Worm (Caenorhabditis elegans) whole organism, midembryonic: ENCODE measurements around the gene tbce-1.

Source experiments
- T22C8.4 ChIP-seq: fragments of 200-800 bp; sonication (Bioruptor generic); IDR thresholded peaks from 2 replicates; pipeline ENCODE4 v1.3.6; 2022; ENCODE audit warnings: missing genetic modification characterization, missing compliant biosample characterization
- cog-1 ChIP-seq: sonication (generic microtip); optimal IDR thresholded peaks from 2 replicates; lab custom pipeline; 2016; ENCODE audit warnings: missing genetic modification characterization, missing compliant biosample characterization
- flt-1 ChIP-seq: fragments of 200-800 bp; sonication (Bioruptor generic); IDR thresholded peaks from 2 replicates; pipeline ENCODE4 v1.3.6; 2022; ENCODE audit warnings: missing genetic modification characterization, missing compliant biosample characterization
- klf-2 ChIP-seq: fragments of 200-800 bp; sonication (Bioruptor generic); conservative IDR thresholded peaks from 2 replicates; pipeline ENCODE4 v1.3.6; 2022; ENCODE audit warnings: missing genetic modification reagents, missing genetic modification characterization, missing compliant biosample characterization
- med-1 ChIP-seq: sonication (generic microtip); optimal IDR thresholded peaks from 2 replicates; lab custom pipeline; 2017; ENCODE audit warnings: missing genetic modification characterization, mild to moderate bottlenecking, missing compliant biosample characterization, antibody characterized with exemption, missing genetic modification reagents; ENCODE audit not compliant: insufficient read depth
- ref-1 ChIP-seq: fragments of 200-800 bp; sonication (Bioruptor generic); conservative IDR thresholded peaks from 2 replicates; pipeline ENCODE4 v1.3.6; 2022; ENCODE audit warnings: missing genetic modification reagents, missing genetic modification characterization, missing compliant biosample characterization
- tab-1 ChIP-seq: fragments of 200-800 bp; sonication (Bioruptor generic); IDR thresholded peaks from 2 replicates; pipeline ENCODE4 v1.3.6; 2022; ENCODE audit warnings: missing genetic modification characterization, missing compliant biosample characterization
- ztf-23 ChIP-seq: fragments of 200-800 bp; sonication (Bioruptor generic); IDR thresholded peaks from 2 replicates; pipeline ENCODE4 v1.3.6; 2022; ENCODE audit warnings: missing genetic modification reagents, missing genetic modification characterization, missing compliant biosample characterization
- ztf-29 ChIP-seq: fragments of 200-800 bp; sonication (Bioruptor generic); IDR thresholded peaks from 2 replicates; pipeline ENCODE4 v1.3.6; 2022; ENCODE audit warnings: missing genetic modification reagents, missing genetic modification characterization, missing compliant biosample characterization

tbce-1 gene

DNA sequence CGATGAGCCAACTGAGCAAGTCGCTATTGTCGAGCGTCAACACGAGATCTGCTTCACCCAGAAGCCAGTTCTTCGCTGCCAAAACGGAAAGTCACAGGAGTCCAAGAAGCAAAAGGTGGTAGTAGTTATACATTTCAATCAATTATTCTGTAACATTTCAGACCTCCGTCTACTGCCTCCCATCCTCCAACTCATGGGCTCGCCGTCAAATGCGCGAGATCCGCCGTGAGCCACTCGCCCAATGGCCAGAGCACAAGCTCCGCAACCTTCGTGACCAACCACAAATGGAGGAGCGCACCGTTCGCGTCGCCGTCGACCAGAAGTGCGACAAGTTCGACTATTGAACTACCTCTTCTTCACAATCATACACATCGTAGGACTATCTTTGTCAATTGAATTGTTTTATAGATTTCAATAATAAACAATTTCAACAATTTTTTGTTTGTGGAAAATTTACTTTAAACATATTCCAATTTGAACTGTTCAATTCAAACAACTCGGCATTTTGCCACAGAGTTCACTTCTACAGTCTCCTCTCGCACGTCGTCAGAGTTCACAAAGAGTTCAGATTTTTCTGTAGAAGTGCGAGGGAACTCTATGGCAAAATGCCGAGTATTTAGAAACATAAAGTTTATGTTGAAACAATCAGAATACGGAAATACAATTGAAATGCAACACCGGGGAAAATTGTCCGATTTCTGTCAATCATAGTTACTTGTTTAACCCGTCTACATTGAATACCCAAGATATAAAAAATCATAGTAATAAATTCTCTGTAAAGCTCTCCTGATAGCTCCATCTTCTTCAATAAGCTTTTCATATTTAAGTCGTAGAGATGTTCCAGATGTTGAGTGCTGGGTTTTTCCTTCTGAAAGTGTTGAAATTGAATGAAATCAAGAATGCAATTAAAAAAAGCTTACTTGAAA is 28.2 kb upstream of the tbce-1 start:
- TF ChIP-seq tab-1 (no peak), med-1 (GFP tag; lab: Kevin White, UChicago) (no peak), klf-2 (no peak), ztf-29 (no peak), T22C8.4 (no peak), ztf-23 (no peak), flt-1 (GFP tag; lab: Robert Waterston, UW) (no peak), cog-1 (tag; lab: Kevin White, UChicago) (no peak), ref-1 (GFP tag; lab: Robert Waterston, UW) (no peak)

DNA sequence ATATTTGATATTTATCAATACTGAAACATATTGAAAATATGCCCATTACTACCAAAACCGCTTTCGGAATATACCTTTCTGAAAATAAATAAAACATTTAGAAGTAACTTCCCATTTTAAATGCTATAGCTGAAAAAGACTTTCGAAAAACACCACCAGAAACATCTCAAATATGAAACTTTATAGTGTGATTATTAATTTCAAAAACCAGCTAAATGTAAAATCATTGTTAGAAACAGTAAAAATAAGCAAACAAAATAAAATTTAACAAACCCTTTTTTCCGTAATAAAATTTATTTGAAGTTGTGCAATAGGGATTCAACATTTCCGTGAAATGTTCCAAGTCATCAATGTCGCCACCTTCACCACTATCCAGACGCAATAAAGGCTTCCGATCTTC is 26.5 kb upstream of the tbce-1 start, which contains the start of the genes K07H8.5 and K07H8.8:
Gene K07H8.5 (plus strand): TSS at position 301 of the 400 bp plus-strand sequence.
Gene K07H8.8 (minus strand): TSS at position 389 of the 400 bp plus-strand sequence.
- no peak for TF ChIP-seq flt-1 (GFP tag; lab: Robert Waterston, UW)
- no peak for TF ChIP-seq cog-1 (tag; lab: Kevin White, UChicago)
- no peak for TF ChIP-seq med-1 (GFP tag; lab: Kevin White, UChicago)
- no peak for TF ChIP-seq ztf-29
- no peak for TF ChIP-seq ref-1 (GFP tag; lab: Robert Waterston, UW)
- no peak for TF ChIP-seq klf-2
- no peak for TF ChIP-seq T22C8.4
- TF ChIP-seq tab-1: no peak
- TF ChIP-seq ztf-23: no peak

DNA sequence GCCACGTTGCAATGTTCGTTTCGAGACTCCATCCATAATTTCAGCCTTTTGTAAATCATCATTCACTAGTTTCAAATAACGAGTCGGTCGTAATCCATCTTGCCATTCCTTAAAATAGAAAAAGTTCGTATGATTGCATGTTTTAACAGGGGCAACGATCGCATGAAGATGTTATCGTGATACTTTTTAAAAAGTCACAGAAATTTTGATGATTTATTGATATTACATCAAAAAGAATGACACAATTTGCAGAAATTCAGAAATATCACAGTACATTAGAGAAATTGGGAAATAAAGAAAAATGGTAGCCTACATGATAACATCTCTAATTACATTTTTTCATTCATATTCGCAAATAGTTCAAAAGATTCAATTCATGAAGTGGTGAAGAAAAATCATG is 21.2 kb upstream of the tbce-1 start:
- no peak for TF ChIP-seq ztf-23
- TF ChIP-seq T22C8.4: no peak
- no peak for TF ChIP-seq tab-1
- no peak for TF ChIP-seq med-1 (GFP tag; lab: Kevin White, UChicago)
- no peak for TF ChIP-seq flt-1 (GFP tag; lab: Robert Waterston, UW)
- no peak for TF ChIP-seq cog-1 (tag; lab: Kevin White, UChicago)
- TF ChIP-seq klf-2: no peak
- TF ChIP-seq ztf-29: no peak
- no peak for TF ChIP-seq ref-1 (GFP tag; lab: Robert Waterston, UW)

DNA sequence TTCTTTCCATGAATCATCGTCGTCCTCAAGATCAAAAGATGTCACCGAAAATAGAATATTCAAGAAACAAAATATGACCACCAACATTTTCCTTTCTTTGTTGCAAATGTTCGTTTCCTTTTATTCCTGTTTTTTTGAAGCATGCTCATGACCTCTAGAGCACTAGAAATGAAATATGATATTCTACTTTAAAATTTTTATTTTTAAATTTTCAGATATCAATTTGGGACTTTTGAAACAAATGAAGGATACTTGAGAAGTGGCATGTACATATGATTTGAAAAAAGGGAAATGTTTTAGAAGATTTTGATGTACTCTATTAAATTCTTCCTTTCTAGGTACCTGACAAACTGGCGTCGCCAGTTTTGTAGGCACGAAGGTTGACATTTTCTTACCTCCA is 19.3 kb upstream of the tbce-1 start, which contains the start of gene K07H8.11:
Gene K07H8.11 (minus strand): TSS at position 101 of the 400 bp plus-strand sequence.
- TF ChIP-seq tab-1 (no peak), med-1 (GFP tag; lab: Kevin White, UChicago) (no peak), klf-2 (no peak), T22C8.4 (no peak), cog-1 (tag; lab: Kevin White, UChicago) (no peak), ref-1 (GFP tag; lab: Robert Waterston, UW) (no peak), flt-1 (GFP tag; lab: Robert Waterston, UW) (no peak)

DNA sequence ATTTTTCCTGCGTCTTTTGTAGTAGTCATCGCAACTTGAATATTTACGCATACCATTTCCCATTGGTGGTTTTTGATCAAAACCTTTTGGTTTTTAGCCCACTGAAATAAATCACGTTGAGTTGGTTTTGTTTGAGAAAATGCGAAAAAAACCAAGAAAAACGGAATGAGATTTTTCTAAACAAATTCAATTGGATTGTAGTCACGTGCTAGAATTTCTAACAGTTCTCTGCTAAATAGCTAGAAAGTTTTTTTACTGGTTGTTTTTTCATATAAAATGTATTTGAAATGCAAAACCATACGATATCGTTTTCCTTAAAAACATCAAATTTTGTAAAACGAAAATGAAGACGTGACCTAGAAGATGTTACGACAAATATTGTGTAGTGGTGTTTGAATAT is 17.9 kb upstream of the tbce-1 start, which contains the start of gene K07H8.12:
Gene K07H8.12 (minus strand): TSS at position 101 of the 400 bp plus-strand sequence.
- TF ChIP-seq flt-1 (GFP tag; lab: Robert Waterston, UW) (no peak), klf-2 (no peak), ztf-23 (no peak), tab-1 (no peak), ztf-29 (no peak), ref-1 (GFP tag; lab: Robert Waterston, UW) (no peak), med-1 (GFP tag; lab: Kevin White, UChicago) (no peak), cog-1 (tag; lab: Kevin White, UChicago) (no peak), T22C8.4 (no peak)

DNA sequence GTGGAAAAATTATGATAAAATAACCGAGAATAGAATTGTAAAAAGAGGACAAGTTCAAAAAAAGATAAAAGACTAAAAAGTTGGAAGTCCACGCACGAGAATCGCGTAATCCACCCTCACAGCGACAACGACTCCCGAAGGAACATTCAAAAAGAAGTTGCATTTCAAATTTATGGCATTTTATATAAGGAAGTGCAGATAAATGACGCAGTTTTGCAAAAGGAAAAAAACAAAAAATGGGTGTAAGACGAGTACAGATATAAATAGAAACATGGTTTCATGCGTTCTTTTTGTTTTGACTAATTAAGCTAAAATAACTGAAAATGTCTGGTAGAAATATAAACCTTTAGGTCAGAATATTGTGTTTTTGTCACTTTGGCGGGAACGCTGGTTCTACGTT is 11.3 kb upstream of the tbce-1 start:
- TF ChIP-seq cog-1 (tag; lab: Kevin White, UChicago) (no peak), klf-2 (no peak), med-1 (GFP tag; lab: Kevin White, UChicago) (no peak), ztf-29 (no peak), flt-1 (GFP tag; lab: Robert Waterston, UW) (no peak), T22C8.4 (no peak), tab-1 (no peak), ref-1 (GFP tag; lab: Robert Waterston, UW) (no peak), ztf-23 (no peak)

DNA sequence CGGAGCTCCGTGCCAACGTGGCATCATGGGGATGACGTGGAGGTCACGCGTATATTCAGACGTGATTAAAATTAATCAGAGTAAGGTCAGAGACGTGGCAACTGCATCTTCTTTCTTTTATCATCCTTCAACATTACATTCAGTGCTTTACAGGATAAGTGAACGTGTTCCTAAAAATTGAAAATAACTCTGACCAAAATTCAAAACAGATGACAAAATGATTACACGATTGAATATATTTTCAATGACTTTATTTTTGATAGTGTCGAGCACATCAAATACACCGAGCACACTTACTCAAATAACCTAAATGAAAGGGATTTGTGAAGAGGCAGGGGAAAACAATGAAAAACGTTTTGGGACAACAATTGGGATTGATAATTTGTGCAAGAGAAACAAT is 8.1 kb upstream of the tbce-1 start, which contains the start of gene K07H8.9:
Gene K07H8.9 (minus strand): TSS at position 125 of the 400 bp plus-strand sequence.
- TF ChIP-seq med-1 (GFP tag; lab: Kevin White, UChicago) (no peak), T22C8.4 (no peak)

DNA sequence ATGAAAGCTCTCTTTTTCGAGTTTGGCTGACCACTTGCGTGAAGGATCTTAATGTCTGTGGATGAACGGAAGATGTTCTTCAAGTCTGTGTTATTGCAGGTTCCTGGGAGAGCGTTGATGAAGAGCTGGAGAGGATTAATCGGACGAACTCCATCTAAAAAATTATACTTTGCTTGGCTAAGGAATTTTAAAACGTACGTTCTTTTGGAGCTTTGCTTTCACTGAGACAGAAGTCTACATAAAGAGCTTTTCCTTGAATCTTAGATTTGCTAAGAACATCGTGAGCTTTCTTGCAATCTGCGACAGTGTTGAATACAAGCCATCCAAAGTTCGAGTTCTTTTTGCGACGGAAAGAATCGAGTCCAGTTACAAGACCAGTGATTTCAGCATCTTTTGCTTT is 7.2 kb upstream of the tbce-1 start:
- TF ChIP-seq ztf-23 (no peak), tab-1 (no peak), med-1 (GFP tag; lab: Kevin White, UChicago) (no peak), cog-1 (tag; lab: Kevin White, UChicago) (no peak), ztf-29 (no peak), flt-1 (GFP tag; lab: Robert Waterston, UW) (no peak), klf-2 (no peak), ref-1 (GFP tag; lab: Robert Waterston, UW) (no peak), T22C8.4 (no peak)

DNA sequence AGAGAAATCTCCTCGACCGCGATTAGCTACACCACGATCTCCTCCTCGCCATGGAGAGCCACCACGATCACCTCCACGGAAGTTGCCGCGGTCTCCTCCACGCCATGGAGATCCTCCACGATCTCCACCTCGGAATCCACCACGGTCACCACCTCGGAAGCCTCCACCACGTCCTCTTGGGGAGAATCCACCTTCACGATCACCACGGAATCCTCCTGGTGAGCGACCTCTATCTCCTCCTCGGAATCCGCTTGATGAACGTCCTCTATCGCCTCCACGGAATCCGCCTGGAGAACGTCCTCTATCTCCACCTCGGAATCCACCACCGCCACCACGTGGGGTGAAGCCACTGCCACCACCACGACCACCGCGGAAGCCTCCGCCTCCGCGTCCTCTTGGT is 5.4 kb upstream of the tbce-1 start:
- TF ChIP-seq tab-1 (no peak), med-1 (GFP tag; lab: Kevin White, UChicago) (no peak), ztf-29 (no peak), T22C8.4 (no peak), flt-1 (GFP tag; lab: Robert Waterston, UW) (no peak), cog-1 (tag; lab: Kevin White, UChicago) (no peak), klf-2 (no peak), ref-1 (GFP tag; lab: Robert Waterston, UW) (no peak), ztf-23 (no peak)

DNA sequence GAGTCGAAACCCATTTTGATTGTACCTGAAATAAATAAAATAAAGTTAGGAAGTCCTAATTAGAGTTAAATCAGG is 5.1 kb upstream of the tbce-1 start, which contains the start of gene nucl-1:
Gene nucl-1 (minus strand): TSS at position 26 of the 75 bp plus-strand sequence.
- no peak for TF ChIP-seq ref-1 (GFP tag; lab: Robert Waterston, UW)
- no peak for TF ChIP-seq ztf-29
- TF ChIP-seq tab-1: no peak
